Fruit fly (Drosophila melanogaster): ENCODE data around the gene CG14820.

CG14820 gene

DNA sequence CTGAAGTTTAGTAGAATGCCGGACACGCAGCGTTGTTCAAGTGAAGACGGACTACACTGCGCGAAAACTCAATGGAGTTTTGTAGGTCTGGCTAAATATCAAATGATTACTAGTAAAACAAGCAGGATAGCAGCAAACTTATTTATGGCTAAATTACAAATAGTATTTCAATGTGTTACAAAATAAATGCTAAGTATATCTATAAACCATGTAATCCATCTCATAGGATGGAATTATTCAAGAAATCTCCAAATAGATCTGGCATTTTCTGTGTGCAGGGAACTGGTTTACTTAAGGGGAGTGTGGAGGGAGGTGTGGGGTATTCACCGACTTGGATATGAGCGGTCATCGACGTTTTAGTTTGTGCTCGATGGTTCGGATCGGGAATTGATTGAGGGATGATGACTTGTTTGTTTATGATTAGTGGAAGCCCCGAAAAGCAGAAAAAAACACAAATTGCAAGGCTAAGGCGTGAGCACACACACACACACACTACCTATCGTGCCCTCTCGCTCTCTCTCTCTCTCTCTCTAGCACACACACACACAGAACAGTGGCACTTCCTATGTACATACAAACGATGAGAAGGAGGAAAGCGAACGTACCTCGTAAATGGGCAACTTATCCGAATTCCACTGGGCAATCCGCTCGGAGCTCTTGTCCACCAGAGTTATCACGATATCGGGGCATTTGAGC lies 31.2 kb downstream of the CG14820 start:
- TF ChIP-seq salr (GFP tag; optimal IDR thresholded peaks at IDR 0.05), result peak; percentile 65 to 67
- peak; percentile 62 for TF ChIP-seq Hr39 (GFP tag; optimal IDR thresholded peaks at IDR 0.05)
- peak; percentile 80 for TF ChIP-seq CG10631 (GFP tag; optimal IDR thresholded peaks at IDR 0.05)
- peak; percentile 64 for TF ChIP-seq CG4318 (GFP tag; optimal IDR thresholded peaks at IDR 0.05)
- TF ChIP-seq Eip75B (GFP tag; optimal IDR thresholded peaks at IDR 0.05), result peak; percentile 73
- peak; percentile 79 for TF ChIP-seq spab (GFP tag; optimal IDR thresholded peaks at IDR 0.05)
- peak; percentile 77 for TF ChIP-seq CG1621 (tag; optimal IDR thresholded peaks at IDR 0.05)
- TF ChIP-seq fd59A (GFP tag; optimal IDR thresholded peaks at IDR 0.05), result peak; percentile 82
- TF ChIP-seq Lpt (GFP tag; optimal IDR thresholded peaks at IDR 0.05), result peak; percentile 69
- TF ChIP-seq Eip78C (GFP tag), result peak; percentile 97
- peak; percentile 87 for TF ChIP-seq CG32006 (GFP tag; optimal IDR thresholded peaks at IDR 0.05)
- peak; percentile 83 for TF ChIP-seq net (GFP tag; optimal IDR thresholded peaks at IDR 0.05)
- peak; percentile 77 to 89 for TF ChIP-seq ss (GFP tag; optimal IDR thresholded peaks at IDR 0.05)
- peak; percentile 81 for TF ChIP-seq achi (GFP tag; optimal IDR thresholded peaks at IDR 0.05)
- peak; percentile 22 for TF ChIP-seq CG9139 (GFP tag; optimal IDR thresholded peaks at IDR 0.05)
- peak; percentile 66 for TF ChIP-seq dac (GFP tag; optimal IDR thresholded peaks at IDR 0.05)
- no peak for TF ChIP-seq fd85E (GFP tag; optimal IDR thresholded peaks at IDR 0.05)
- peak; percentile 81 for TF ChIP-seq CG6276 (GFP tag; optimal IDR thresholded peaks at IDR 0.05)
- peak; percentile 86 for TF ChIP-seq CG10669 (GFP tag; optimal IDR thresholded peaks at IDR 0.05)
- peak; percentile 59 for TF ChIP-seq Sox15 (GFP tag; optimal IDR thresholded peaks at IDR 0.05)
- peak; percentile 73 for TF ChIP-seq Sox102F (GFP tag; optimal IDR thresholded peaks at IDR 0.05)
- peak; percentile 35 for TF ChIP-seq CG11294 (GFP tag; IDR thresholded peaks at IDR 0.05)
- TF ChIP-seq Hr38 (GFP tag; optimal IDR thresholded peaks at IDR 0.05), result no peak
- peak; percentile 82 for TF ChIP-seq Sox14 (GFP tag; optimal IDR thresholded peaks at IDR 0.05)
- TF ChIP-seq Met (GFP tag; optimal IDR thresholded peaks at IDR 0.05), result peak; percentile 78
- peak; percentile 80 for TF ChIP-seq dsx (GFP tag; optimal IDR thresholded peaks at IDR 0.05; ENCODE audit: poor library complexity, severe bottlenecking)
- TF ChIP-seq Smox (GFP tag; optimal IDR thresholded peaks at IDR 0.05), result peak; percentile 60
- TF ChIP-seq cyc (GFP tag; optimal IDR thresholded peaks at IDR 0.05), result peak; percentile 24
- TF ChIP-seq CG15336 (GFP tag; IDR thresholded peaks at IDR 0.05), result peak; percentile 83
- TF ChIP-seq eg (GFP tag; IDR thresholded peaks at IDR 0.05), result peak; percentile 59
- TF ChIP-seq fkh (GFP tag; optimal IDR thresholded peaks at IDR 0.05), result peak; percentile 58
- TF ChIP-seq CG8632 (GFP tag; optimal IDR thresholded peaks at IDR 0.05), result peak; percentile 78
- peak; percentile 79; the same call in 2 of the 3 replicates for TF ChIP-seq CG8119 (GFP tag; IDR thresholded peaks at IDR 0.05)
- peak; percentile 26 for TF ChIP-seq Ets21C (GFP tag; optimal IDR thresholded peaks at IDR 0.05)
- TF ChIP-seq topi (GFP tag; optimal IDR thresholded peaks at IDR 0.05), result peak; percentile 61
- no peak for TF ChIP-seq Blimp-1 (GFP tag; optimal IDR thresholded peaks at IDR 0.05)
- no peak for TF ChIP-seq CG6854 (GFP tag; optimal IDR thresholded peaks at IDR 0.05)
- TF ChIP-seq pdm3 (GFP tag; optimal IDR thresholded peaks at IDR 0.05), result peak; percentile 84
- peak; percentile 57 for TF ChIP-seq CG7368 (GFP tag; optimal IDR thresholded peaks at IDR 0.05)
- TF ChIP-seq CG6808 (GFP tag; optimal IDR thresholded peaks at IDR 0.05), result peak; percentile 82
- peak; percentile 63 for TF ChIP-seq CG11762 (GFP tag; optimal IDR thresholded peaks at IDR 0.05; ENCODE audit: insufficient read depth)
- no peak for TF ChIP-seq CG11902 (GFP tag; optimal IDR thresholded peaks at IDR 0.05)
- TF ChIP-seq CG8319 (GFP tag; optimal IDR thresholded peaks at IDR 0.05), result peak; percentile 35
- peak; percentile 70 for TF ChIP-seq CG6792 (GFP tag; optimal IDR thresholded peaks at IDR 0.05)
- TF ChIP-seq Eip93F (GFP tag; optimal IDR thresholded peaks at IDR 0.05), result no peak
- peak; percentile 86 for TF ChIP-seq Ets96B (tag; optimal IDR thresholded peaks at IDR 0.05)
- TF ChIP-seq CG31627 (GFP tag; optimal IDR thresholded peaks at IDR 0.05), result peak; percentile 61
- peak; percentile 59 for TF ChIP-seq vri (GFP tag; optimal IDR thresholded peaks at IDR 0.05)
- TF ChIP-seq Hr4 (GFP tag; optimal IDR thresholded peaks at IDR 0.05), result peak; percentile 84
- TF ChIP-seq CG6163 (GFP tag; IDR thresholded peaks at IDR 0.05), result peak; percentile 69

Measured in whole organism, prepupa.